Worm (Caenorhabditis elegans) whole organism, L2 larva: Measurements from ENCODE around the gene R07B1.5.

Source experiments
- C34F6.9 ChIP-seq: fragments of 150-350 bp; optimal IDR thresholded peaks from 2 replicates; lab custom pipeline; 2014; ENCODE audit warnings: missing biosample characterization, missing genetic modification characterization
- F13H6.1 ChIP-seq: sonication (generic microtip); optimal IDR thresholded peaks from 2 replicates; lab custom pipeline; 2016; ENCODE audit warnings: missing genetic modification characterization, missing compliant biosample characterization
- R02D3.7 ChIP-seq: fragments of 150-350 bp; optimal IDR thresholded peaks from 2 replicates; lab custom pipeline; 2014; ENCODE audit warnings: missing biosample characterization, missing genetic modification characterization
- Y55F3AM.14 ChIP-seq: fragments of 200-800 bp; sonication (Bioruptor generic); optimal IDR thresholded peaks from 2 replicates; lab custom pipeline; 2018; ENCODE audit warnings: mild to moderate bottlenecking, missing genetic modification characterization, missing compliant biosample characterization
- ZK546.5 ChIP-seq: sonication (generic microtip); optimal IDR thresholded peaks from 2 replicates; lab custom pipeline; 2017; ENCODE audit warnings: missing biosample characterization, missing genetic modification characterization
- alr-1 ChIP-seq: fragments of 150-350 bp; optimal IDR thresholded peaks from 2 replicates; lab custom pipeline; 2014; ENCODE audit warnings: missing biosample characterization, missing genetic modification characterization
- aly-2 ChIP-seq: fragments of 150-350 bp; optimal IDR thresholded peaks from 2 replicates; lab custom pipeline; 2014; ENCODE audit warnings: missing biosample characterization, missing genetic modification characterization
- ama-1 ChIP-seq: fragments of 150-350 bp; optimal IDR thresholded peaks from 2 replicates; lab custom pipeline; 2018; ENCODE audit warnings: inconsistent platforms
- blmp-1 ChIP-seq: sonication (generic microtip); optimal IDR thresholded peaks from 2 replicates; lab custom pipeline; 2017; ENCODE audit warnings: missing genetic modification characterization, mild to moderate bottlenecking, missing compliant biosample characterization, antibody characterized with exemption, moderate library complexity; ENCODE audit not compliant: insufficient read depth
- ceh-16 ChIP-seq: fragments of 150-350 bp; optimal IDR thresholded peaks from 2 replicates; lab custom pipeline; 2014; ENCODE audit warnings: missing biosample characterization, missing genetic modification characterization
- ceh-82 ChIP-seq: fragments of 150-350 bp; optimal IDR thresholded peaks from 2 replicates; lab custom pipeline; 2014; ENCODE audit warnings: missing biosample characterization, missing genetic modification characterization
- crh-2 ChIP-seq: sonication (generic microtip); optimal IDR thresholded peaks from 2 replicates; lab custom pipeline; 2017; ENCODE audit warnings: missing biosample characterization, missing genetic modification characterization
- dmd-4 ChIP-seq: sonication (generic microtip); optimal IDR thresholded peaks from 2 replicates; lab custom pipeline; 2017; ENCODE audit warnings: missing biosample characterization, missing genetic modification characterization
- egl-27 ChIP-seq: sonication (generic microtip); optimal IDR thresholded peaks from 3 replicates; lab custom pipeline; 2017; ENCODE audit warnings: missing biosample characterization, missing genetic modification reagents, missing genetic modification characterization
- elt-1 ChIP-seq: fragments of 150-350 bp; optimal IDR thresholded peaks from 2 replicates; lab custom pipeline; 2014; ENCODE audit warnings: missing biosample characterization, missing genetic modification characterization
- elt-3 ChIP-seq: sonication (generic microtip); optimal IDR thresholded peaks from 2 replicates; lab custom pipeline; 2017; ENCODE audit warnings: missing biosample characterization, missing genetic modification characterization
- fos-1 ChIP-seq: fragments of 150-350 bp; optimal IDR thresholded peaks from 2 replicates; lab custom pipeline; 2014; ENCODE audit warnings: missing biosample characterization, missing genetic modification characterization
- gmeb-1 ChIP-seq: fragments of 150-350 bp; optimal IDR thresholded peaks from 2 replicates; lab custom pipeline; 2014; ENCODE audit warnings: missing biosample characterization, missing genetic modification characterization
- lin-11 ChIP-seq: fragments of 150-350 bp; sonication (generic microtip); optimal IDR thresholded peaks from 2 replicates; lab custom pipeline; 2014; ENCODE audit warnings: missing biosample characterization, missing genetic modification characterization, inconsistent platforms, mixed read lengths
- lin-13 ChIP-seq: fragments of 150-350 bp; optimal IDR thresholded peaks from 2 replicates; lab custom pipeline; 2014; ENCODE audit warnings: missing biosample characterization, missing genetic modification reagents, missing genetic modification characterization
- lin-39 ChIP-seq: fragments of 150-350 bp; optimal IDR thresholded peaks from 2 replicates; lab custom pipeline; 2014; ENCODE audit warnings: missing biosample characterization, missing genetic modification reagents, missing genetic modification characterization
- lsy-2 ChIP-seq, 2 experiments: fragments of 150-350 bp in 1 of 2; sonication (generic microtip) in 1 of 2; optimal IDR thresholded peaks; 2 replicates each; lab custom pipeline; 2014 to 2017; ENCODE audit warnings: missing biosample characterization in 2 of 2, missing genetic modification characterization in 2 of 2
- mab-5 ChIP-seq: fragments of 150-350 bp; optimal IDR thresholded peaks from 2 replicates; lab custom pipeline; 2014; ENCODE audit warnings: missing biosample characterization, missing genetic modification characterization
- mbf-1 ChIP-seq: sonication (generic microtip); optimal IDR thresholded peaks from 2 replicates; lab custom pipeline; 2017; ENCODE audit warnings: missing biosample characterization, missing genetic modification characterization
- mdl-1 ChIP-seq, 2 experiments: fragments of 150-350 bp in 1 of 2; sonication (generic microtip) in 1 of 2; optimal IDR thresholded peaks; 2 replicates each; lab custom pipeline; 2017; ENCODE audit warnings: missing biosample characterization in 2 of 2, missing genetic modification characterization in 2 of 2
- nhr-10 ChIP-seq: sonication (generic microtip); optimal IDR thresholded peaks from 2 replicates; lab custom pipeline; 2017; ENCODE audit warnings: missing biosample characterization, missing genetic modification characterization
- nhr-11 ChIP-seq: fragments of 150-350 bp; optimal IDR thresholded peaks from 2 replicates; lab custom pipeline; 2014; ENCODE audit warnings: missing biosample characterization, missing genetic modification characterization
- nhr-12 ChIP-seq: fragments of 150-350 bp; optimal IDR thresholded peaks from 2 replicates; lab custom pipeline; 2014; ENCODE audit warnings: missing biosample characterization, missing genetic modification characterization
- nhr-129 ChIP-seq: fragments of 150-350 bp; optimal IDR thresholded peaks from 2 replicates; lab custom pipeline; 2014; ENCODE audit warnings: missing biosample characterization, missing genetic modification characterization
- nhr-21 ChIP-seq: fragments of 150-350 bp; optimal IDR thresholded peaks from 2 replicates; lab custom pipeline; 2014; ENCODE audit warnings: missing biosample characterization, missing genetic modification characterization
- nhr-23 ChIP-seq: fragments of 150-350 bp; optimal IDR thresholded peaks from 2 replicates; lab custom pipeline; 2014; ENCODE audit warnings: missing biosample characterization, missing genetic modification reagents, missing genetic modification characterization
- nhr-237 ChIP-seq: fragments of 150-350 bp; optimal IDR thresholded peaks from 2 replicates; lab custom pipeline; 2014; ENCODE audit warnings: missing biosample characterization, missing genetic modification characterization
- nhr-25 ChIP-seq: fragments of 150-350 bp; sonication (generic microtip); optimal IDR thresholded peaks from 3 replicates; lab custom pipeline; 2014; ENCODE audit warnings: missing biosample characterization, missing genetic modification characterization
- nhr-6 ChIP-seq: fragments of 150-350 bp; optimal IDR thresholded peaks from 2 replicates; lab custom pipeline; 2014; ENCODE audit warnings: missing biosample characterization, missing genetic modification characterization
- nhr-77 ChIP-seq: fragments of 150-350 bp; optimal IDR thresholded peaks from 2 replicates; lab custom pipeline; 2014; ENCODE audit warnings: missing biosample characterization, missing genetic modification characterization
- peb-1 ChIP-seq: fragments of 150-350 bp; optimal IDR thresholded peaks from 2 replicates; lab custom pipeline; 2014; ENCODE audit warnings: missing biosample characterization, missing genetic modification characterization
- sem-4 ChIP-seq: fragments of 150-350 bp; optimal IDR thresholded peaks from 2 replicates; lab custom pipeline; 2014; ENCODE audit warnings: missing biosample characterization, missing genetic modification reagents, missing genetic modification characterization
- skn-1 ChIP-seq: sonication (generic microtip); optimal IDR thresholded peaks from 2 replicates; lab custom pipeline; 2017; ENCODE audit warnings: missing biosample characterization, missing genetic modification characterization
- sma-3 ChIP-seq: sonication (generic microtip); optimal IDR thresholded peaks from 2 replicates; lab custom pipeline; 2016; ENCODE audit warnings: missing genetic modification reagents, missing genetic modification characterization, missing compliant biosample characterization
- sma-9 ChIP-seq, 2 experiments: fragments of 150-350 bp in 1 of 2; sonication (generic microtip) in 1 of 2; optimal IDR thresholded peaks; 2 replicates each; lab custom pipeline; 2014 to 2016; ENCODE audit warnings: missing genetic modification characterization in 2 of 2, mild to moderate bottlenecking in 1 of 2, missing biosample characterization in 1 of 2, missing compliant biosample characterization in 1 of 2, missing genetic modification reagents in 1 of 2, moderate library complexity in 1 of 2
- snpc-4 ChIP-seq: fragments of 150-350 bp; optimal IDR thresholded peaks from 2 replicates; lab custom pipeline; 2014; ENCODE audit warnings: missing biosample characterization, missing genetic modification characterization
- unc-39 ChIP-seq: fragments of 150-350 bp; optimal IDR thresholded peaks from 2 replicates; lab custom pipeline; 2014; ENCODE audit warnings: missing biosample characterization, missing genetic modification characterization
- unc-55 ChIP-seq: fragments of 150-350 bp; sonication (generic microtip); optimal IDR thresholded peaks from 3 replicates; lab custom pipeline; 2014; ENCODE audit warnings: missing biosample characterization, missing genetic modification reagents, missing genetic modification characterization
- unc-62 ChIP-seq: fragments of 150-350 bp; optimal IDR thresholded peaks from 2 replicates; lab custom pipeline; 2014; ENCODE audit warnings: missing biosample characterization, missing genetic modification reagents, missing genetic modification characterization
- zag-1 ChIP-seq: fragments of 150-350 bp; optimal IDR thresholded peaks from 2 replicates; lab custom pipeline; 2014; ENCODE audit warnings: missing biosample characterization, missing genetic modification characterization
- ztf-1 ChIP-seq: fragments of 200-800 bp; sonication (Bioruptor generic); conservative IDR thresholded peaks from 2 replicates; pipeline ENCODE4 v1.3.6; 2022; ENCODE audit warnings: missing genetic modification characterization, missing compliant biosample characterization
- ztf-11 ChIP-seq: sonication (generic microtip); optimal IDR thresholded peaks from 2 replicates; lab custom pipeline; 2017; ENCODE audit warnings: missing biosample characterization, missing genetic modification characterization
- ztf-4 ChIP-seq: fragments of 150-350 bp; optimal IDR thresholded peaks from 2 replicates; lab custom pipeline; 2014; ENCODE audit warnings: missing biosample characterization, missing genetic modification characterization

The R07B1.5 gene

DNA sequence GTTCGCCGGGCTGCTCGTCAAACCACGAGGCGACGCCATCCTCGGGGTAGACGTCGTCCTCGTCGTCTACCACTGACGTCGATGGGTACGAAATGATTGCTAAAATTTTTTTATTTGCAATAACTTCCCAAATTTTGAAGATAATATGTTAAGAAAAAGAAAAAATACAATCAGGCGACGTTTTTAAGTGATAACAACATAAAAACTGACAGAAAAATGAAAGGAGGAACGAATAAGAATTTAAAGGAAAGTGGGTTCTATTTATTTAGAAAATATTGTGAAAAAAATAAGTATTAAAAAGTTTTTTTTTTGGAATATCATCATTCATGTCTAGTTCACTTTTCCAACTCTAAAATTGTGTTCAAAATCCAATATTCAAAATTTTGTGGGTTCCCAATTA, 41.2 kb upstream of the R07B1.5 start, which contains the start of gene dpy-22:
Gene dpy-22, minus strand, starts transcription at position 101 of the 400 bp plus-strand sequence.
- TF ChIP-seq nhr-77 (tag; lab: Kevin White, UChicago): no peak
- TF ChIP-seq C34F6.9 (tag; lab: Kevin White, UChicago): no peak
- TF ChIP-seq gmeb-1 (tag; lab: Kevin White, UChicago): no peak
- TF ChIP-seq dmd-4 (tag; lab: Kevin White, UChicago): no peak
- no peak for TF ChIP-seq egl-27 (tag; lab: Kevin White, UChicago)
- TF ChIP-seq nhr-23 (tag; lab: Kevin White, UChicago): no peak
- TF ChIP-seq ztf-11 (tag; lab: Kevin White, UChicago): no peak
- TF ChIP-seq ceh-82 (tag; lab: Kevin White, UChicago): no peak
- TF ChIP-seq unc-62: no peak
- no peak for TF ChIP-seq mdl-1 (tag; optimal IDR thresholded peaks at IDR 0.05; lab: Kevin White, UChicago)
- no peak for TF ChIP-seq Y55F3AM.14

DNA sequence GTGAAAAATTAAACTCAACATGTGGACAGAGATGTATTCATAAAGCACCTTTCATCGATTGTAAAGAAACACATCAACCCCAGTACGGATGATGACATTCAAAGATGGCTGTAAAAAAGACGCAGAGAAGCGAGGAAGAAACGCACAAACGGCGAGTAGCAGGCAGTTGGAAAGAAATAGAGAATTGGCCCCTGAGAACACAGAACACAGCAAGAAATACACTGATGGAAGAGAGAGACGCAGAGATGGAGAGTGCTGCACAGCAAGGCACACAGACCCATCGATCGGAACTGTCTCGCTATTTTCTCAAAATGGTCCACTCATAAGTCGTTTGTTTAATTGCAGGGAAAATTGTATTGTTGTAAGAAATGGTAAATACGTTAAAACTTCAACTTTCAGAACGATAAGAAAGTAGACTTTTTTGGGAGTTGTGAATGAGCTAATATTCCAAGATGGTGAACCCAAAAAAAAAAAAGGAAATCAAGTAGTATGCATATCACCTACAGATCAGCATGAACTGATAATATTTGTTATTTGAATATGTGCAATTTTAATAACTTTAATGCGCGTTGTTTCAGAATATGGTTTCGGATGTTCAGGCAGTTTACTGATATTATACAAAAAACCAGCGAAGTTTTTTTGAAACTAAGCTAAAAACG, 40.6 kb upstream of the R07B1.5 start:
- no peak for TF ChIP-seq nhr-25 (tag; lab: Kevin White, UChicago)
- TF ChIP-seq mbf-1 (tag; lab: Kevin White, UChicago): no peak
- TF ChIP-seq sma-3: peak; percentile 20
- no peak for TF ChIP-seq elt-1 (tag; lab: Kevin White, UChicago)
- no peak for TF ChIP-seq nhr-11 (tag; lab: Kevin White, UChicago)
- no peak for TF ChIP-seq R02D3.7
- peak; percentile 68 for TF ChIP-seq F13H6.1 (tag; lab: Kevin White, UChicago)
- peak; percentile 76 for TF ChIP-seq C34F6.9 (tag; lab: Kevin White, UChicago)
- no peak for TF ChIP-seq dmd-4 (tag; lab: Kevin White, UChicago)
- no peak for TF ChIP-seq Y55F3AM.14
- no peak for TF ChIP-seq gmeb-1 (tag; lab: Kevin White, UChicago)
- TF ChIP-seq nhr-129 (tag; lab: Kevin White, UChicago): peak; percentile 89
- TF ChIP-seq sem-4 (tag; lab: Kevin White, UChicago): no peak
- peak; percentile 68 for TF ChIP-seq unc-55 (GFP tag; lab: Kevin White, UChicago)
- TF ChIP-seq nhr-10 (tag; lab: Kevin White, UChicago): no peak
- no peak for TF ChIP-seq elt-3 (tag; lab: Kevin White, UChicago)
- TF ChIP-seq fos-1: peak; percentile 78
- TF ChIP-seq nhr-77 (tag; lab: Kevin White, UChicago): no peak
- TF ChIP-seq ztf-1 (GFP tag; lab: Robert Waterston, UW): no peak
- TF ChIP-seq crh-2 (tag; lab: Kevin White, UChicago): peak; percentile 77
- no peak for TF ChIP-seq nhr-23 (tag; lab: Kevin White, UChicago)
- no peak for TF ChIP-seq nhr-21 (tag; lab: Kevin White, UChicago)
- TF ChIP-seq aly-2: no peak
- TF ChIP-seq peb-1 (tag; lab: Kevin White, UChicago): no peak
- no peak for TF ChIP-seq lin-39 (tag; lab: Kevin White, UChicago)
- TF ChIP-seq ceh-82 (tag; lab: Kevin White, UChicago): no peak
- TF ChIP-seq alr-1 (tag; lab: Kevin White, UChicago): no peak
- TF ChIP-seq skn-1 (tag; lab: Kevin White, UChicago): peak; percentile 81
- no peak for TF ChIP-seq mdl-1 (tag; optimal IDR thresholded peaks at IDR 0.05; lab: Kevin White, UChicago)
- no peak for TF ChIP-seq snpc-4
- TF ChIP-seq lin-11 (tag; lab: Kevin White, UChicago): no peak
- TF ChIP-seq ama-1: no peak
- TF ChIP-seq mab-5 (tag; lab: Kevin White, UChicago): no peak
- TF ChIP-seq nhr-12 (tag; lab: Kevin White, UChicago): no peak
- TF ChIP-seq lin-13 (GFP tag; lab: Kevin White, UChicago): no peak
- no peak for TF ChIP-seq nhr-237
- TF ChIP-seq zag-1 (tag; lab: Kevin White, UChicago): peak; percentile 41
- TF ChIP-seq ZK546.5: no peak
- no peak for TF ChIP-seq unc-62
- peak; percentile 26 for TF ChIP-seq sma-9 (GFP tag; optimal IDR thresholded peaks at IDR 0.05; lab: Kevin White, UChicago)
- TF ChIP-seq sma-9 (tag; optimal IDR thresholded peaks at IDR 0.05; lab: Kevin White, UChicago): no peak
- TF ChIP-seq egl-27 (tag; lab: Kevin White, UChicago): no peak
- no peak for TF ChIP-seq unc-39 (tag; lab: Kevin White, UChicago)
- peak in 1 of 2 experiments; percentile 52 for TF ChIP-seq lsy-2 (tag; optimal IDR thresholded peaks at IDR 0.05; lab: Kevin White, UChicago)
- TF ChIP-seq ztf-11 (tag; lab: Kevin White, UChicago): no peak
- TF ChIP-seq ztf-4 (tag; lab: Kevin White, UChicago): no peak
- no peak for TF ChIP-seq ceh-16 (tag; lab: Kevin White, UChicago)
- no peak for TF ChIP-seq blmp-1 (tag; lab: Kevin White, UChicago)
- TF ChIP-seq nhr-6: peak; percentile 63
